Worm (Caenorhabditis elegans): Measurements from ENCODE around the gene tsen-54.

DNA sequence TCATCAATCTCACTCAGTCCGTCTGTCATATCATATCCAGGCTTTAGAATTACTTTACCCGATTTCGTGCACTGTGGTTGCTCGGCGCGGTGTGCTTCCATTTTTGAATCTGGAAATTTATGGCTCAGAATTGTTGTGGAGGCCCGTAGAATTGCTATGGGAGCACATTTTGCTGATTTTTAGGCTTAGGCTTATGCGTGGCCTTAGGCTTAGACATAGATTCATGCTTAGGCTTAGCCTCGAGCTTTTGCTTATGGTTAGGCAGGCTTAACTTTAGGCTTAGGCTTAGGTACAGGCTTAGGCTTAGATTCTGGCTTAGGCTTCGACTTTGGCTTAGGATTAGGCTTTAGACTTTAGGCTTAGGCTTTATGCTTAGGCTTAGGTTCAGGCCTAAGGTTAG, 24.3 kb downstream of the tsen-54 start, which contains the start of gene Y76B12C.4:
- no peak for TF ChIP-seq ceh-13 (GFP tag; optimal IDR thresholded peaks at IDR 0.05)
- no peak for TF ChIP-seq sea-1 (GFP tag; conservative IDR thresholded peaks at IDR 0.05)
- no peak for TF ChIP-seq ama-1 (optimal IDR thresholded peaks at IDR 0.05)

Data from whole organism, early embryonic.